Fruit fly (Drosophila melanogaster): Measurements from ENCODE around the gene CG5391.

Gene CG5391

DNA sequence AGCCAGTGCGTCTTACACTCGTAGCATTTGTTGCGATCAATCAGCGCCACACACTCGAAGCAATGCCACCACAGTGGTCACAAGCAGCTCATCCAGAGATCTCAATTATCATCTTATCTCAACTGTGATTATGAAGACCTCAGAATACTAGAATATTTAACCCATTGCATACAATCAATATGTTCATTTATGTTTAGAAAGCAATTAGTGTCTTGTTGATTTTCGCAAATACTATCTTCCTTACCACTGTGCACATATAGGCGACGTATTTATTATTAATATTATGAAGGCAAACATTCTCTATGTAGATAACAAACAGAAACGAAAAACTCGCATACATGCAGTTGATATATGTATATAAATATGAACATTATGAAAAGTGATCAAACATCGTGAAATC is 24.9 kb upstream of the CG5391 start (continued):
- TF ChIP-seq ATbp (GFP tag; optimal IDR thresholded peaks at IDR 0.05) (peak; percentile 77), gsb (GFP tag; IDR thresholded peaks at IDR 0.05) (peak; percentile 49), CG34422 (GFP tag; IDR thresholded peaks at IDR 0.05) (peak; percentile 62; the same call in 1 of the 3 replicates), CG6813 (GFP tag; optimal IDR thresholded peaks at IDR 0.05) (peak; percentile 86), Neu2 (GFP tag; optimal IDR thresholded peaks at IDR 0.05; ENCODE audit: borderline replicate concordance) (no peak), Dfd (GFP tag; optimal IDR thresholded peaks at IDR 0.05) (no peak), CG10543 (GFP tag; optimal IDR thresholded peaks at IDR 0.05) (no peak), br (optimal IDR thresholded peaks at IDR 0.05) (no peak), CG8388 (GFP tag; optimal IDR thresholded peaks at IDR 0.05) (peak; percentile 37), Oli (tag; optimal IDR thresholded peaks at IDR 0.05) (peak; percentile 71), croc (GFP tag; conservative IDR thresholded peaks at IDR 0.05) (peak; percentile 48), hb (GFP tag; IDR thresholded peaks at IDR 0.05; ENCODE audit: partially characterized antibody) (no peak), CG8478 (optimal IDR thresholded peaks at IDR 0.05) (no peak), Lhr (GFP tag; optimal IDR thresholded peaks at IDR 0.05) (peak; percentile 73), dysf (GFP tag; IDR thresholded peaks at IDR 0.05) (peak; percentile 82), PHDP (tag; optimal IDR thresholded peaks at IDR 0.05) (peak; percentile 77), Dp (GFP tag; optimal IDR thresholded peaks at IDR 0.05) (no peak), lilli (GFP tag; optimal IDR thresholded peaks at IDR 0.05) (peak; percentile 52), grau (tag; optimal IDR thresholded peaks at IDR 0.05) (peak; percentile 58), Tbp (GFP tag; optimal IDR thresholded peaks at IDR 0.05) (no peak), Opbp (GFP tag; IDR thresholded peaks at IDR 0.05; ENCODE audit: partially characterized antibody) (no peak), Poxn (GFP tag; IDR thresholded peaks at IDR 0.05) (no peak), CG15514 (GFP tag; optimal IDR thresholded peaks at IDR 0.05) (peak; percentile 32), lab (GFP tag; optimal IDR thresholded peaks at IDR 0.05) (peak; percentile 69), CG15269 (tag; optimal IDR thresholded peaks at IDR 0.05) (peak; percentile 56), CG6765 (GFP tag; optimal IDR thresholded peaks at IDR 0.05) (no peak), chif (GFP tag; optimal IDR thresholded peaks at IDR 0.05) (peak; percentile 52 to 60), CG31365 (tag; optimal IDR thresholded peaks at IDR 0.05) (peak; percentile 41), BtbVII (GFP tag; optimal IDR thresholded peaks at IDR 0.05) (peak; percentile 46), CG6791 (GFP tag; IDR thresholded peaks at IDR 0.05; ENCODE audit: partially characterized antibody) (no peak), Deaf1 (tag; optimal IDR thresholded peaks at IDR 0.05) (peak; percentile 17), nerfin-2 (GFP tag; IDR thresholded peaks at IDR 0.05; ENCODE audit: partially characterized antibody) (no peak), sim (GFP tag; IDR thresholded peaks at IDR 0.05) (peak; percentile 69), pho (GFP tag; optimal IDR thresholded peaks at IDR 0.05) (no peak), rib (GFP tag; IDR thresholded peaks at IDR 0.05) (no peak), MTF-1 (GFP tag; optimal IDR thresholded peaks at IDR 0.05; ENCODE audit: borderline replicate concordance) (peak; percentile 44), chn (GFP tag; optimal IDR thresholded peaks at IDR 0.05) (peak; percentile 53), ash1 (GFP tag; optimal IDR thresholded peaks at IDR 0.05) (no peak), kay (GFP tag; optimal IDR thresholded peaks at IDR 0.05) (no peak), CG1792 (GFP tag; optimal IDR thresholded peaks at IDR 0.05) (peak; percentile 73), aop (GFP tag; IDR thresholded peaks at IDR 0.05) (no peak), CG43689 (GFP tag; IDR thresholded peaks at IDR 0.05) (0 out of 2 replicates have a peak, but pooled peaks have one; percentile 27), Dip3 (GFP tag; optimal IDR thresholded peaks at IDR 0.05) (no peak), pzg (GFP tag; optimal IDR thresholded peaks at IDR 0.05) (no peak), CG7987 (GFP tag; optimal IDR thresholded peaks at IDR 0.05) (peak; percentile 82), CG15479 (GFP tag; optimal IDR thresholded peaks at IDR 0.05) (peak; percentile 31), p53 (GFP tag; optimal IDR thresholded peaks at IDR 0.05) (no peak), hbn (GFP tag; IDR thresholded peaks at IDR 0.05; ENCODE audit: partially characterized antibody) (no peak), ewg (GFP tag; optimal IDR thresholded peaks at IDR 0.05) (peak; percentile 62), stwl (tag; optimal IDR thresholded peaks at IDR 0.05) (peak; percentile 23)

Measured in whole organism, embryonic.